ENCODE assay signal across 1 fruit fly cellular context in the genomic region with DNA sequence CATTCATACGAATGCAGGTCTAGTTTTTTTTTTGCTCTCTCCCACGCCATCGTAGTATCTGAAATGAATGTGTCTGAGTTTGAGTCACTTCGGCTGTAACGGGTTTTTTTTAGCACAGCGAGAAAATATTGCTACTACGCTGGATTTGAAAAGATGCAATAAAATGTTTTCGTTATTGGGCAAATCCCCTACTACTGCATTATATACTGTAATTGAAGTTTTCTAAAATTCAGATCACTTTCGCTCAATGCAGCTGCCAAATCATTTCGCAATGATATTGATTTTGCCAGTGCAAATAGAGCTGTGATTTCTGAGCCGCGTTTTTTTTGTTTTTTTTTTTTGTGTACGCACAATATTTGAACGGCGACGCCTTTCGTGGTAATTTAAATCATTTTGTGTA.
TF ChIP-seq lines count a peak whose summit lies in the region.

No protein-coding gene starts in this region.

TF ChIP-seq in whole organism, embryonic, 481 proteins besides CTCF, POLR2A, EP300 and RAD21 (continued from another document and continues in another):
- TF ChIP-seq NfI (GFP tag; optimal IDR thresholded peaks at IDR 0.05; lab: Kevin White, UChicago) (peak; percentile 22), CG43689 (GFP tag; IDR thresholded peaks at IDR 0.05; lab: Robert Waterston, UW) (peak; percentile 51; the same call in 1 of the 2 replicates), CG1024 (GFP tag; IDR thresholded peaks at IDR 0.05; lab: Robert Waterston, UW) (peak; percentile 11; the same call in 1 of the 2 replicates), CG10274 (GFP tag; optimal IDR thresholded peaks at IDR 0.05; lab: Kevin White, UChicago) (no peak), Atf3 (GFP tag; optimal IDR thresholded peaks at IDR 0.05; lab: Kevin White, UChicago) (peak; percentile 20), ap (GFP tag; IDR thresholded peaks at IDR 0.05; lab: Robert Waterston, UW) (no peak), CG2199 (GFP tag; IDR thresholded peaks at IDR 0.05; lab: Robert Waterston, UW) (no peak), CG34422 (GFP tag; IDR thresholded peaks at IDR 0.05; lab: Robert Waterston, UW) (0 out of 3 replicates have a peak, but pooled peaks have one; percentile 41), ind (GFP tag; optimal IDR thresholded peaks at IDR 0.05; lab: Kevin White, UChicago) (peak; percentile 46), Fer2 (tag; optimal IDR thresholded peaks at IDR 0.05; lab: Kevin White, UChicago) (no peak), jigr1 (GFP tag; IDR thresholded peaks at IDR 0.05; lab: Robert Waterston, UW) (no peak), CG16815 (GFP tag; optimal IDR thresholded peaks at IDR 0.05; lab: Kevin White, UChicago) (no peak), jumu (GFP tag; optimal IDR thresholded peaks at IDR 0.05; lab: Kevin White, UChicago) (peak; percentile 31), Scr (GFP tag; IDR thresholded peaks at IDR 0.05; lab: Robert Waterston, UW; ENCODE audit: partially characterized antibody) (no peak), CG15269 (tag; optimal IDR thresholded peaks at IDR 0.05; lab: Kevin White, UChicago) (peak; percentile 54), mld (GFP tag; IDR thresholded peaks at IDR 0.05; lab: Robert Waterston, UW; ENCODE audit: partially characterized antibody) (no peak), nerfin-2 (GFP tag; IDR thresholded peaks at IDR 0.05; lab: Robert Waterston, UW; ENCODE audit: partially characterized antibody) (no peak), E2f2 (GFP tag; IDR thresholded peaks at IDR 0.05; lab: Robert Waterston, UW) (0 out of 2 replicates have a peak, but pooled peaks have one; percentile 20), Ada2b (GFP tag; IDR thresholded peaks at IDR 0.05; lab: Robert Waterston, UW) (peak; percentile 63), Doc3 (GFP tag; IDR thresholded peaks at IDR 0.05; lab: Robert Waterston, UW; ENCODE audit: partially characterized antibody) (no peak), CG8765 (GFP tag; IDR thresholded peaks at IDR 0.05; lab: Robert Waterston, UW) (no peak), scrt (GFP tag; optimal IDR thresholded peaks at IDR 0.05; lab: Kevin White, UChicago) (no peak), Elba2 (GFP tag; optimal IDR thresholded peaks at IDR 0.05; lab: Kevin White, UChicago) (no peak), CG10543 (GFP tag; optimal IDR thresholded peaks at IDR 0.05; lab: Kevin White, UChicago) (no peak), Dref (GFP tag; IDR thresholded peaks at IDR 0.05; lab: Robert Waterston, UW) (no peak), caup (GFP tag; optimal IDR thresholded peaks at IDR 0.05; lab: Kevin White, UChicago; ENCODE audit: severe bottlenecking) (no peak), ranshi (GFP tag; IDR thresholded peaks at IDR 0.05; lab: Robert Waterston, UW) (peak; percentile 44; the same call in 1 of the 2 replicates), NC2α (GFP tag; optimal IDR thresholded peaks at IDR 0.05; lab: Kevin White, UChicago) (no peak), Med (GFP tag; lab: Kevin White, UChicago) (peak; percentile 89), CG11723 (GFP tag; optimal IDR thresholded peaks at IDR 0.05; lab: Kevin White, UChicago) (no peak), Blimp-1 (GFP tag; optimal IDR thresholded peaks at IDR 0.05; lab: Kevin White, UChicago) (peak; percentile 16), Pdp1 (GFP tag; optimal IDR thresholded peaks at IDR 0.05; lab: Kevin White, UChicago) (peak; percentile 23 to 35), nau (GFP tag; optimal IDR thresholded peaks at IDR 0.05; lab: Kevin White, UChicago) (no peak), trh (GFP tag; optimal IDR thresholded peaks at IDR 0.05; lab: Kevin White, UChicago) (no peak), Oli (tag; optimal IDR thresholded peaks at IDR 0.05; lab: Kevin White, UChicago) (peak; percentile 42), CG8290 (GFP tag; optimal IDR thresholded peaks at IDR 0.05; lab: Kevin White, UChicago) (no peak), CG8290 (tag; optimal IDR thresholded peaks at IDR 0.05; lab: Kevin White, UChicago) (no peak), CG7963 (GFP tag; IDR thresholded peaks at IDR 0.05; lab: Robert Waterston, UW; ENCODE audit: partially characterized antibody) (no peak), CG14860 (GFP tag; IDR thresholded peaks at IDR 0.05; lab: Robert Waterston, UW; ENCODE audit: partially characterized antibody) (no peak), CG5245 (GFP tag; optimal IDR thresholded peaks at IDR 0.05; lab: Kevin White, UChicago) (peak; percentile 40), Hmx (GFP tag; optimal IDR thresholded peaks at IDR 0.05; lab: Kevin White, UChicago) (no peak), CG9932 (GFP tag; IDR thresholded peaks at IDR 0.05; lab: Robert Waterston, UW) (no peak), NC2β (GFP tag; optimal IDR thresholded peaks at IDR 0.05; lab: Kevin White, UChicago) (no peak), croc (GFP tag; conservative IDR thresholded peaks at IDR 0.05; lab: Robert Waterston, UW) (no peak), bowl (GFP tag; IDR thresholded peaks at IDR 0.05; lab: Robert Waterston, UW) (no peak), kah (GFP tag; optimal IDR thresholded peaks at IDR 0.05; lab: Kevin White, UChicago) (no peak), CG16779 (GFP tag; IDR thresholded peaks at IDR 0.05; lab: Robert Waterston, UW) (no peak), fu2 (GFP tag; optimal IDR thresholded peaks at IDR 0.05; lab: Kevin White, UChicago) (no peak), tup (GFP tag; optimal IDR thresholded peaks at IDR 0.05; lab: Kevin White, UChicago) (no peak), CG18011 (GFP tag; optimal IDR thresholded peaks at IDR 0.05; lab: Kevin White, UChicago) (no peak), CG1233 (GFP tag; optimal IDR thresholded peaks at IDR 0.05; lab: Kevin White, UChicago) (no peak), CG15479 (GFP tag; optimal IDR thresholded peaks at IDR 0.05; lab: Kevin White, UChicago) (no peak), CG4360 (GFP tag; IDR thresholded peaks at IDR 0.05; lab: Robert Waterston, UW) (peak; percentile 7; the same call in 1 of the 2 replicates), CG11398 (GFP tag; optimal IDR thresholded peaks at IDR 0.05; lab: Kevin White, UChicago) (no peak), cg (GFP tag; optimal IDR thresholded peaks at IDR 0.05; lab: Kevin White, UChicago) (no peak), pita (GFP tag; optimal IDR thresholded peaks at IDR 0.05; lab: Kevin White, UChicago) (no peak), pum (GFP tag; optimal IDR thresholded peaks at IDR 0.05; lab: Kevin White, UChicago) (peak; percentile 11), CG6765 (GFP tag; optimal IDR thresholded peaks at IDR 0.05; lab: Kevin White, UChicago) (no peak), Sry-β (GFP tag; optimal IDR thresholded peaks at IDR 0.05; lab: Kevin White, UChicago) (no peak), CG13123 (GFP tag; optimal IDR thresholded peaks at IDR 0.05; lab: Kevin White, UChicago) (no peak), sna (GFP tag; IDR thresholded peaks at IDR 0.05; lab: Robert Waterston, UW; ENCODE audit: partially characterized antibody) (no peak), CG12155 (GFP tag; optimal IDR thresholded peaks at IDR 0.05; lab: Kevin White, UChicago) (no peak), nom (GFP tag; optimal IDR thresholded peaks at IDR 0.05; lab: Kevin White, UChicago) (no peak), CG2129 (GFP tag; IDR thresholded peaks at IDR 0.05; lab: Robert Waterston, UW; ENCODE audit: partially characterized antibody) (no peak), TFAM (GFP tag; optimal IDR thresholded peaks at IDR 0.05; lab: Kevin White, UChicago) (no peak), lov (optimal IDR thresholded peaks at IDR 0.05; lab: Kevin White, UChicago) (no peak), lov (GFP tag; IDR thresholded peaks at IDR 0.05; lab: Robert Waterston, UW) (no peak), her (GFP tag; optimal IDR thresholded peaks at IDR 0.05; lab: Kevin White, UChicago) (peak; percentile 30), ken (GFP tag; IDR thresholded peaks at IDR 0.05; lab: Robert Waterston, UW) (peak; percentile 36; the same call in 1 of the 3 replicates), pfk (GFP tag; optimal IDR thresholded peaks at IDR 0.05; lab: Kevin White, UChicago) (no peak), wek (GFP tag; optimal IDR thresholded peaks at IDR 0.05; lab: Kevin White, UChicago) (no peak), GATAe (GFP tag; conservative IDR thresholded peaks at IDR 0.05; lab: Robert Waterston, UW) (no peak), disco-r (GFP tag; optimal IDR thresholded peaks at IDR 0.05; lab: Kevin White, UChicago) (no peak), hb (GFP tag; IDR thresholded peaks at IDR 0.05; lab: Robert Waterston, UW; ENCODE audit: partially characterized antibody) (no peak), CG11696 (GFP tag; IDR thresholded peaks at IDR 0.05; lab: Robert Waterston, UW) (no peak), dysf (GFP tag; IDR thresholded peaks at IDR 0.05; lab: Robert Waterston, UW) (peak; percentile 53), ssp (GFP tag; IDR thresholded peaks at IDR 0.05; lab: Robert Waterston, UW) (peak; percentile 37; the same call in 1 of the 2 replicates), CG15514 (GFP tag; optimal IDR thresholded peaks at IDR 0.05; lab: Kevin White, UChicago) (peak; percentile 17), fd3F (GFP tag; optimal IDR thresholded peaks at IDR 0.05; lab: Kevin White, UChicago) (no peak), CG15696 (tag; optimal IDR thresholded peaks at IDR 0.05; lab: Kevin White, UChicago) (no peak), tio (GFP tag; optimal IDR thresholded peaks at IDR 0.05; lab: Kevin White, UChicago) (peak; percentile 20), tgo (GFP tag; IDR thresholded peaks at IDR 0.05; lab: Robert Waterston, UW) (peak; percentile 53; the same call in 2 of the 3 replicates), Tbp (GFP tag; optimal IDR thresholded peaks at IDR 0.05; lab: Kevin White, UChicago) (no peak), CG1529 (GFP tag; optimal IDR thresholded peaks at IDR 0.05; lab: Kevin White, UChicago) (no peak), slbo (GFP tag; IDR thresholded peaks at IDR 0.05; lab: Robert Waterston, UW) (peak; percentile 68), Dfd (GFP tag; optimal IDR thresholded peaks at IDR 0.05; lab: Kevin White, UChicago) (no peak), CG3065 (GFP tag; optimal IDR thresholded peaks at IDR 0.05; lab: Kevin White, UChicago) (no peak), mirr (GFP tag; optimal IDR thresholded peaks at IDR 0.05; lab: Kevin White, UChicago) (no peak), fd96Cb (tag; optimal IDR thresholded peaks at IDR 0.05; lab: Kevin White, UChicago) (peak; percentile 23), tna (GFP tag; IDR thresholded peaks at IDR 0.05; lab: Robert Waterston, UW; ENCODE audit: partially characterized antibody) (no peak), fd64A (GFP tag; optimal IDR thresholded peaks at IDR 0.05; lab: Kevin White, UChicago) (no peak), CG7839 (tag; optimal IDR thresholded peaks at IDR 0.05; lab: Kevin White, UChicago) (peak; percentile 33), crp (GFP tag; optimal IDR thresholded peaks at IDR 0.05; lab: Kevin White, UChicago) (no peak), CG17361 (GFP tag; IDR thresholded peaks at IDR 0.05; lab: Robert Waterston, UW) (no peak), danr (GFP tag; IDR thresholded peaks at IDR 0.05; lab: Robert Waterston, UW) (0 out of 2 replicates have a peak, but pooled peaks have one; percentile 17), D19B (GFP tag; optimal IDR thresholded peaks at IDR 0.05; lab: Kevin White, UChicago) (no peak), Poxn (GFP tag; IDR thresholded peaks at IDR 0.05; lab: Robert Waterston, UW) (no peak), CG14667 (GFP tag; IDR thresholded peaks at IDR 0.05; lab: Robert Waterston, UW) (no peak), cad (GFP tag; optimal IDR thresholded peaks at IDR 0.05; lab: Kevin White, UChicago) (no peak), bbx (GFP tag; IDR thresholded peaks at IDR 0.05; lab: Robert Waterston, UW; ENCODE audit: partially characterized antibody) (no peak), sisA (GFP tag; IDR thresholded peaks at IDR 0.05; lab: Robert Waterston, UW) (peak; percentile 73), CG12104 (GFP tag; optimal IDR thresholded peaks at IDR 0.05; lab: Kevin White, UChicago) (peak; percentile 26), ac (GFP tag; optimal IDR thresholded peaks at IDR 0.05; lab: Kevin White, UChicago) (no peak), CG16863 (GFP tag; optimal IDR thresholded peaks at IDR 0.05; lab: Kevin White, UChicago) (peak; percentile 5), CG6175 (GFP tag; IDR thresholded peaks at IDR 0.05; lab: Robert Waterston, UW) (no peak), Doc2 (GFP tag; IDR thresholded peaks at IDR 0.05; lab: Robert Waterston, UW) (no peak), CG13894 (tag; optimal IDR thresholded peaks at IDR 0.05; lab: Kevin White, UChicago) (no peak), CG7556 (GFP tag; optimal IDR thresholded peaks at IDR 0.05; lab: Kevin White, UChicago) (peak; percentile 8), chn (GFP tag; optimal IDR thresholded peaks at IDR 0.05; lab: Kevin White, UChicago) (no peak), HmgZ (tag; optimal IDR thresholded peaks at IDR 0.05; lab: Kevin White, UChicago) (no peak), gsb (GFP tag; IDR thresholded peaks at IDR 0.05; lab: Robert Waterston, UW) (no peak), CG17829 (tag; optimal IDR thresholded peaks at IDR 0.05; lab: Kevin White, UChicago) (no peak), CG12219 (GFP tag; optimal IDR thresholded peaks at IDR 0.05; lab: Kevin White, UChicago) (peak; percentile 3), Dek (tag; optimal IDR thresholded peaks at IDR 0.05; lab: Kevin White, UChicago) (no peak), HLH54F (GFP tag; optimal IDR thresholded peaks at IDR 0.05; lab: Kevin White, UChicago) (peak; percentile 30), CG9437 (GFP tag; optimal IDR thresholded peaks at IDR 0.05; lab: Kevin White, UChicago) (peak; percentile 19), CG2889 (GFP tag; IDR thresholded peaks at IDR 0.05; lab: Robert Waterston, UW) (0 out of 3 replicates have a peak, but pooled peaks have one; percentile 43), chm (GFP tag; IDR thresholded peaks at IDR 0.05; lab: Robert Waterston, UW) (no peak), Usf (GFP tag; optimal IDR thresholded peaks at IDR 0.05; lab: Kevin White, UChicago) (no peak), CG32767 (GFP tag; IDR thresholded peaks at IDR 0.05; lab: Robert Waterston, UW) (no peak), Dll (GFP tag; IDR thresholded peaks at IDR 0.05; lab: Robert Waterston, UW; ENCODE audit: partially characterized antibody) (no peak), MESR4 (GFP tag; optimal IDR thresholded peaks at IDR 0.05; lab: Kevin White, UChicago) (no peak), CG2120 (GFP tag; optimal IDR thresholded peaks at IDR 0.05; lab: Kevin White, UChicago) (no peak), CG32532 (GFP tag; IDR thresholded peaks at IDR 0.05; lab: Robert Waterston, UW) (0 out of 2 replicates have a peak, but pooled peaks have one; percentile 19), CG7987 (GFP tag; optimal IDR thresholded peaks at IDR 0.05; lab: Kevin White, UChicago) (no peak), CG14965 (GFP tag; optimal IDR thresholded peaks at IDR 0.05; lab: Kevin White, UChicago; ENCODE audit: borderline replicate concordance) (no peak), Rfx (GFP tag; IDR thresholded peaks at IDR 0.05; lab: Robert Waterston, UW) (peak; percentile 62; the same call in 1 of the 2 replicates), lmd (GFP tag; IDR thresholded peaks at IDR 0.05; lab: Robert Waterston, UW) (peak; percentile 50; the same call in 1 of the 2 replicates)
